Worm (Caenorhabditis elegans): ENCODE measurements around the gene srw-41.

DNA sequence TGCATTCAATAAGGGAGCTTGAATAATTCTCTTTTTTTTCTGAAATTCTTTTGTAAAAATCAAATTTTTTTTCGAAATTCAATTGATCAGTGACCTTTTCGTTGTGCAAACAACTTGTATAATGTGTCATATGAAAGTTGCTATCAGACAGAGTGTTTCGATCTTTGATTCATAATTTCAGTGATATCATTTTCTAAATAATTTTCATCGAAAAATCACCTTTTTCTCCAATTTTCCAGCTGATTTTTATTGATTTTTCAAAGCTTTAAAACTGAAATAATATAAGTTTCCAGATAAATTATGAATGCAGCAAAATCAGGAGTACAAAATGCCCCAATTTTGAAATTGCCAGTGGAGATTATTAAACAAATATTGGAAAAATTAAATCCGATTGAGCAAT, 31.2 kb downstream of the srw-41 start, which contains the start of gene fbxa-127:
- TF ChIP-seq zip-8 (tag; optimal IDR thresholded peaks at IDR 0.05) (no peak), lsy-2 (tag; optimal IDR thresholded peaks at IDR 0.05) (no peak), lin-13 (tag; optimal IDR thresholded peaks at IDR 0.05) (no peak), unc-62 (GFP tag; optimal IDR thresholded peaks at IDR 0.05) (no peak), elt-3 (tag; optimal IDR thresholded peaks at IDR 0.05) (no peak), unc-39 (tag; optimal IDR thresholded peaks at IDR 0.05) (no peak), lin-32 (GFP tag; optimal IDR thresholded peaks at IDR 0.05) (no peak), blmp-1 (tag; optimal IDR thresholded peaks at IDR 0.05) (no peak), tbx-8 (GFP tag; optimal IDR thresholded peaks at IDR 0.05) (no peak), snpc-4 (tag; optimal IDR thresholded peaks at IDR 0.05) (no peak), nhr-76 (tag; optimal IDR thresholded peaks at IDR 0.05) (no peak), nhr-12 (tag; optimal IDR thresholded peaks at IDR 0.05) (no peak), nhr-28 (tag; optimal IDR thresholded peaks at IDR 0.05) (no peak)

Measured in whole organism, mixed stage, embryonic.